Fruit fly (Drosophila melanogaster) whole organism, pupa: ENCODE results near the gene inaF-B.

ENCODE experiments used
- CG10348 ChIP-seq: fragments of 200-800 bp; sonication (Bioruptor generic); IDR thresholded peaks from 2 replicates; pipeline ENCODE4 v1.3.6; 2022; ENCODE audit warnings: missing biosample characterization, missing genetic modification characterization
- CG12605 ChIP-seq: fragments of 200-800 bp; sonication (Bioruptor generic); IDR thresholded peaks from 2 replicates; pipeline ENCODE4 v1.3.6; 2022; ENCODE audit warnings: missing biosample characterization, missing genetic modification characterization
- CG13204 ChIP-seq: fragments of 200-800 bp; sonication (Bioruptor generic); optimal IDR thresholded peaks from 2 replicates; lab custom pipeline; 2018; ENCODE audit warnings: missing biosample characterization, mild to moderate bottlenecking, missing genetic modification characterization, moderate library complexity
- CG14655 ChIP-seq: fragments of 200-800 bp; sonication (Bioruptor generic); optimal IDR thresholded peaks from 3 replicates; lab custom pipeline; 2017; ENCODE audit warnings: mild to moderate bottlenecking, missing biosample characterization, missing genetic modification reagents, missing genetic modification characterization
- CG15710 ChIP-seq: fragments of 200-800 bp; sonication (Bioruptor generic); optimal IDR thresholded peaks from 2 replicates; lab custom pipeline; 2018; ENCODE audit warnings: missing biosample characterization, mild to moderate bottlenecking, missing genetic modification characterization, moderate library complexity
- CG17806 ChIP-seq: fragments of 200-800 bp; sonication (Bioruptor generic); optimal IDR thresholded peaks from 2 replicates; lab custom pipeline; 2018; ENCODE audit warnings: missing biosample characterization, mild to moderate bottlenecking, missing genetic modification characterization, moderate library complexity
- CG32121 ChIP-seq: fragments of 200-800 bp; sonication (Bioruptor generic); IDR thresholded peaks from 2 replicates; pipeline ENCODE4 v1.3.6; 2022; ENCODE audit warnings: missing biosample characterization, missing genetic modification characterization
- CG34367 ChIP-seq: fragments of 200-800 bp; sonication (Bioruptor generic); optimal IDR thresholded peaks from 2 replicates; lab custom pipeline; 2018; ENCODE audit warnings: missing biosample characterization, mild to moderate bottlenecking, missing genetic modification characterization
- CG4496 ChIP-seq: fragments of 200-800 bp; sonication (Bioruptor generic); IDR thresholded peaks from 3 replicates; pipeline ENCODE4 v1.3.6; 2022; ENCODE audit warnings: missing biosample characterization, missing genetic modification characterization
- CG8159 ChIP-seq: fragments of 200-800 bp; sonication (Bioruptor generic); optimal IDR thresholded peaks from 3 replicates; lab custom pipeline; 2018; ENCODE audit warnings: missing biosample characterization, mild to moderate bottlenecking, missing genetic modification characterization, moderate library complexity
- CG8301 ChIP-seq: fragments of 200-800 bp; sonication (Bioruptor generic); optimal IDR thresholded peaks from 2 replicates; lab custom pipeline; 2018; ENCODE audit warnings: missing biosample characterization, mild to moderate bottlenecking, missing genetic modification characterization
- CG9948 ChIP-seq: fragments of 200-800 bp; sonication (Bioruptor generic); optimal IDR thresholded peaks from 2 replicates; lab custom pipeline; 2018; ENCODE audit warnings: missing biosample characterization, mild to moderate bottlenecking, missing genetic modification characterization, moderate library complexity
- D1 ChIP-seq: fragments of 200-800 bp; sonication (Bioruptor generic); optimal IDR thresholded peaks from 2 replicates; lab custom pipeline; 2018; ENCODE audit warnings: missing biosample characterization, mild to moderate bottlenecking, missing genetic modification characterization, moderate library complexity
- EcR ChIP-seq: fragments of 200-800 bp; sonication (Bioruptor generic); optimal IDR thresholded peaks from 3 replicates; lab custom pipeline; 2019; ENCODE audit warnings: missing biosample characterization, missing genetic modification characterization, mild to moderate bottlenecking, moderate library complexity, missing genetic modification reagents
- Ets98B ChIP-seq: fragments of 200-800 bp; sonication (Bioruptor generic); IDR thresholded peaks from 2 replicates; pipeline ENCODE4 v1.3.6; 2022; ENCODE audit warnings: missing biosample characterization, missing genetic modification characterization
- Pif1A ChIP-seq: fragments of 200-800 bp; sonication (Bioruptor generic); optimal IDR thresholded peaks from 3 replicates; lab custom pipeline; 2016; ENCODE audit warnings: missing biosample characterization, missing genetic modification characterization
- Pif1B ChIP-seq: fragments of 200-800 bp; sonication (Bioruptor generic); optimal IDR thresholded peaks from 3 replicates; lab custom pipeline; 2016; ENCODE audit warnings: missing biosample characterization, missing genetic modification characterization
- Snoo ChIP-seq: fragments of 200-800 bp; sonication (Bioruptor generic); optimal IDR thresholded peaks from 3 replicates; lab custom pipeline; 2017; ENCODE audit warnings: missing biosample characterization, mild to moderate bottlenecking, missing genetic modification characterization, inconsistent platforms
- fd96Ca ChIP-seq: fragments of 200-800 bp; sonication (Bioruptor generic); IDR thresholded peaks from 3 replicates; pipeline ENCODE4 v1.3.6; 2022; ENCODE audit warnings: missing biosample characterization, missing genetic modification characterization
- gl ChIP-seq: fragments of 200-800 bp; sonication (Bioruptor generic); optimal IDR thresholded peaks from 2 replicates; lab custom pipeline; 2018; ENCODE audit warnings: missing biosample characterization, mild to moderate bottlenecking, missing genetic modification characterization
- rn ChIP-seq: fragments of 200-800 bp; sonication (Bioruptor generic); IDR thresholded peaks from 2 replicates; pipeline ENCODE4 v1.3.6; 2022; ENCODE audit warnings: missing biosample characterization, missing genetic modification characterization

The inaF-B gene

DNA sequence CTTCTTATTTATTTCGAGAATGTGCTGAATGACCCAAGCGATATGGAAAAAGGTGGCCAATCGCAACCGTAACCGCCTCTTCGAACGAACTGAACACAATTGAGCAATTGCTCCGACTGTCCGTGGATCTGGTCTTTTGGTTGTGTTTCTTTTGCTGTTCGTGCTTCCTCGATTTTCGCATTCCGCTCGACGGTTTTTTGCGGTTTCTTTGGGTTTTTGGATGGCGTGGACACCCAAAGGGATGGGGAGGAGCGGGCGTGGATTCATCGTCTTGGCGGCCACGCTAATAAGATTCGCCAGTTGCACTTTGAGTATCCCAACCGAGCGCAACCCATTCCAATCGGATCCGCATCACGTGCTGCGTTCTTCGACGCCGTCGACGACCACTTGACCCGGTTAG lies at the start of gene inaF-B:
inaF-B (minus strand) TSS at position 101 of the 400 bp plus-strand sequence.
- no peak for TF ChIP-seq fd96Ca
- no peak for TF ChIP-seq CG17806 (tag; lab: Kevin White, UChicago)
- no peak for TF ChIP-seq CG10348 (GFP tag; lab: Robert Waterston, UW)
- TF ChIP-seq Ets98B (GFP tag; lab: Robert Waterston, UW), result no peak
- no peak for TF ChIP-seq CG13204 (GFP tag; lab: Kevin White, UChicago)
- TF ChIP-seq gl, result no peak
- TF ChIP-seq D1 (tag; lab: Kevin White, UChicago), result no peak
- TF ChIP-seq CG9948, result no peak
- TF ChIP-seq CG34367 (tag; lab: Kevin White, UChicago), result no peak
- no peak for TF ChIP-seq CG8301 (tag; lab: Kevin White, UChicago)
- no peak for TF ChIP-seq rn

dm6 chrX:11778734-11779220 lies 46.2 kb upstream of the inaF-B start, which contains the start of gene dy:
Gene dy, minus strand, starts transcription at chrX:11778784.
- TF ChIP-seq gl (no peak), CG14655 (no peak), Pif1B (no peak), CG4496 (GFP tag; lab: Robert Waterston, UW) (no peak), CG8159 (tag; lab: Kevin White, UChicago) (no peak), CG15710 (tag; lab: Kevin White, UChicago) (no peak), CG10348 (GFP tag; lab: Robert Waterston, UW) (no peak), Pif1A (GFP tag; lab: Kevin White, UChicago) (no peak), CG8301 (tag; lab: Kevin White, UChicago) (no peak), D1 (tag; lab: Kevin White, UChicago) (no peak), CG12605 (no peak), EcR (GFP tag; lab: Kevin White, UChicago) (no peak), fd96Ca (no peak), Ets98B (GFP tag; lab: Robert Waterston, UW) (no peak), CG17806 (tag; lab: Kevin White, UChicago) (no peak), CG34367 (tag; lab: Kevin White, UChicago) (no peak), rn (no peak), CG32121 (GFP tag; lab: Robert Waterston, UW) (no peak), Snoo (no peak)
- TF ChIP-seq, all 21 proteins: peak for 0

- TF ChIP-seq CG4496 (GFP tag; lab: Robert Waterston, UW) (peak; percentile 92), CG8159 (tag; lab: Kevin White, UChicago) (peak; percentile 95), CG12605 (peak; percentile 92), Snoo (peak; percentile 97), CG13204 (GFP tag; lab: Kevin White, UChicago) (peak; percentile 92), CG17806 (tag; lab: Kevin White, UChicago) (peak; percentile 93), CG8301 (tag; lab: Kevin White, UChicago) (peak; percentile 94), D1 (tag; lab: Kevin White, UChicago) (peak; percentile 71), CG14655 (peak; percentile 96), rn (peak; percentile 79), EcR (GFP tag; lab: Kevin White, UChicago) (no peak), fd96Ca (peak; percentile 96), CG34367 (tag; lab: Kevin White, UChicago) (peak; percentile 95), gl (peak; percentile 86), CG32121 (GFP tag; lab: Robert Waterston, UW) (peak; percentile 80), CG10348 (GFP tag; lab: Robert Waterston, UW) (peak; percentile 72), CG15710 (tag; lab: Kevin White, UChicago) (peak; percentile 96), CG9948 (peak; percentile 95), Ets98B (GFP tag; lab: Robert Waterston, UW) (peak; percentile 90), Pif1A (GFP tag; lab: Kevin White, UChicago) (peak; percentile 92), Pif1B (peak; percentile 86)
Measured at dm6 chrX:11775987-11776587, 43.5 kb upstream of the inaF-B start.

- TF ChIP-seq CG13204 (GFP tag; lab: Kevin White, UChicago), result no peak
- no peak for TF ChIP-seq fd96Ca
- no peak for TF ChIP-seq CG32121 (GFP tag; lab: Robert Waterston, UW)
- TF ChIP-seq CG14655, result no peak
- TF ChIP-seq CG34367 (tag; lab: Kevin White, UChicago), result no peak
- TF ChIP-seq CG9948, result no peak
- no peak for TF ChIP-seq CG17806 (tag; lab: Kevin White, UChicago)
- no peak for TF ChIP-seq CG10348 (GFP tag; lab: Robert Waterston, UW)
- TF ChIP-seq D1 (tag; lab: Kevin White, UChicago), result no peak
- no peak for TF ChIP-seq Pif1B
Measured at dm6 chrX:11769435-11769834, 36.9 kb upstream of the inaF-B start.

DNA sequence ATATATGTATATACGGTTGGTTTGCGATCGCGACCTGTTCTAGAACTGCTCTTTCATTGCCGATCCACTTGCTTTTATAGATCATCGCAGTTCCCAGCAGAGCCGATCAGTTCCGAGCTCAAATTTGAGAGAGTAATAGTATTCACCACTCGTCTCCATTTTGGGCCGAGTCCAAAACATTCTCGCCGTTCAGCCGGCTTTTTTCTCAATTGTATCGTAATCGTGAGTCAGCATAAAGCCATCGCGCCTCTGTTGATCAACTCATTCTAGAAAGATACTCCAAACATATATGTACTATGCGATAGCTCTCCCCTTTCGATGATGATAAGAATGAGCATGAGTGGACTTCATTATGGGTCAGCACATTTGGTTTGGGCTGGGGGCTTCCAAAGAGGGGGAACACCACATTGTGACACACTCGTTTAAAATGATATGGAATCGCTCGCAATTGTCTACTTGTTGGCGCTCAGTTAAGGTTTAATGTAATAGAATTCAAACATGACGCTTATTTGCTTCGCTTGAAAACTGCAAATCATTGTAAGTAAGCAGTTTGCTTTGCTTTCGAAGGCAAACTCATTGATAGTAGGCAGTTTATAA lies 32.1 kb upstream of the inaF-B start, which contains the start of gene CG9360:
CG9360 (minus strand) TSS at position 51 of the 597 bp plus-strand sequence.
- no peak for TF ChIP-seq gl
- TF ChIP-seq CG10348 (GFP tag; lab: Robert Waterston, UW), result no peak
- 0 out of 3 replicates have a peak, but pooled peaks have one; percentile 18 for TF ChIP-seq CG4496 (GFP tag; lab: Robert Waterston, UW)

dm6 chrX:11756892-11757291 lies 24.3 kb upstream of the inaF-B start:
- TF ChIP-seq CG12605 (no peak), CG8301 (tag; lab: Kevin White, UChicago) (no peak), EcR (GFP tag; lab: Kevin White, UChicago) (no peak), CG17806 (tag; lab: Kevin White, UChicago) (no peak), CG4496 (GFP tag; lab: Robert Waterston, UW) (no peak), D1 (tag; lab: Kevin White, UChicago) (no peak), Pif1A (GFP tag; lab: Kevin White, UChicago) (no peak), gl (no peak), CG9948 (no peak), Pif1B (no peak), CG32121 (GFP tag; lab: Robert Waterston, UW) (no peak), fd96Ca (no peak), CG10348 (GFP tag; lab: Robert Waterston, UW) (no peak), CG15710 (tag; lab: Kevin White, UChicago) (no peak), CG34367 (tag; lab: Kevin White, UChicago) (no peak), CG13204 (GFP tag; lab: Kevin White, UChicago) (no peak)
